Fruit fly (Drosophila melanogaster) whole organism, larva: ENCODE measurements around the gene dnc.

Experiments
- noc ChIP-seq: fragments of 200-800 bp; sonication (Bioruptor generic); optimal IDR thresholded peaks from 3 replicates; lab custom pipeline; 2019; ENCODE audit warnings: missing biosample characterization, mild to moderate bottlenecking, missing genetic modification characterization, moderate library complexity

dnc gene

dm6 chrX:3152280-3152679, 24.0 kb upstream of the dnc start:
- no peak for TF ChIP-seq noc (tag; lab: Kevin White, UChicago)

dm6 chrX:3157048-3157703, 19.1 kb upstream of the dnc start:
- peak; percentile 62 for TF ChIP-seq noc (tag; lab: Kevin White, UChicago)

- no peak for TF ChIP-seq noc (tag; lab: Kevin White, UChicago)
Observed at dm6 chrX:3158620-3159019, 17.6 kb upstream of the dnc start.

dm6 chrX:3161542-3162377, 14.5 kb upstream of the dnc start:
- no peak for TF ChIP-seq noc (tag; lab: Kevin White, UChicago)

dm6 chrX:3162405-3163256, 13.6 kb upstream of the dnc start:
- peak; percentile 83 for TF ChIP-seq noc (tag; lab: Kevin White, UChicago)

dm6 chrX:3172217-3172616, 4.0 kb upstream of the dnc start:
- no peak for TF ChIP-seq noc (tag; lab: Kevin White, UChicago)

- no peak for TF ChIP-seq noc (tag; lab: Kevin White, UChicago)
Observed at dm6 chrX:3173072-3173471, 3.2 kb upstream of the dnc start, which contains the start of gene CG18508. Gene CG18508, minus strand, starts transcription at chrX:3173140.

- TF ChIP-seq noc (tag; lab: Kevin White, UChicago): no peak
Observed at dm6 chrX:3174374-3174773, 1.9 kb upstream of the dnc start, which contains the start of gene Fcp3C. Gene Fcp3C, minus strand, starts transcription at chrX:3174474.

- no peak for TF ChIP-seq noc (tag; lab: Kevin White, UChicago)
Observed at dm6 chrX:3174881-3175874, 1.1 kb upstream of the dnc start, which contains the start of gene CG3939. Gene CG3939, plus strand, starts transcription at chrX:3175018.

- TF ChIP-seq noc (tag; lab: Kevin White, UChicago): no peak
Observed at dm6 chrX:3186550-3186949, 10.3 kb downstream of the dnc start.

- TF ChIP-seq noc (tag; lab: Kevin White, UChicago): no peak
Observed at dm6 chrX:3187593-3187992, 11.4 kb downstream of the dnc start.

- TF ChIP-seq noc (tag; lab: Kevin White, UChicago): peak; percentile 13
Observed at dm6 chrX:3188419-3188818, 12.2 kb downstream of the dnc start.

- no peak for TF ChIP-seq noc (tag; lab: Kevin White, UChicago)
Observed at dm6 chrX:3189155-3189554, 12.9 kb downstream of the dnc start.

- TF ChIP-seq noc (tag; lab: Kevin White, UChicago): no peak
Observed at dm6 chrX:3189723-3190122, 13.5 kb downstream of the dnc start.
